Comparison of ENCODE assay signal across 3 worm cellular contexts in genomic region chrII:14816086-14816485, ce11.
TF ChIP-seq lines count a peak whose summit lies in the region.

No protein-coding gene starts in this region.

TF ChIP-seq in whole organism, L3 larva, 47 proteins besides CTCF, POLR2A, EP300 and RAD21:
- TF ChIP-seq ceh-28 (tag; optimal IDR thresholded peaks at IDR 0.05; lab: Kevin White, UChicago) (no peak), nhr-25 (tag; optimal IDR thresholded peaks at IDR 0.05; lab: Kevin White, UChicago) (peak; percentile 25)
TF ChIP-seq in whole organism, L3 larva: peak in this region for 1.

TF ChIP-seq in whole organism, L4 larva, 104 proteins besides CTCF, POLR2A, EP300 and RAD21:
- TF ChIP-seq mdt-29 (GFP tag; IDR thresholded peaks at IDR 0.05; lab: Robert Waterston, UW) (0 out of 2 replicates have a peak, but pooled peaks have one; percentile 20), fkh-10 (GFP tag; optimal IDR thresholded peaks at IDR 0.05; lab: Kevin White, UChicago) (no peak), ctbp-1 (GFP tag; IDR thresholded peaks at IDR 0.05; lab: Robert Waterston, UW) (0 out of 2 replicates have a peak, but pooled peaks have one; percentile 29), lin-38 (GFP tag; IDR thresholded peaks at IDR 0.05; lab: Robert Waterston, UW) (0 out of 2 replicates have a peak, but pooled peaks have one; percentile 11), T20F7.1 (GFP tag; optimal IDR thresholded peaks at IDR 0.05; lab: Kevin White, UChicago) (no peak), ceh-28 (tag; optimal IDR thresholded peaks at IDR 0.05; lab: Kevin White, UChicago) (no peak), pha-4 (GFP tag; IDR thresholded peaks at IDR 0.05; lab: Robert Waterston, UW) (0 out of 2 replicates have a peak, but pooled peaks have one; percentile 5), pha-4 (tag; optimal IDR thresholded peaks at IDR 0.05; lab: Kevin White, UChicago) (no peak), nhr-42 (GFP tag; IDR thresholded peaks at IDR 0.05; lab: Robert Waterston, UW) (0 out of 2 replicates have a peak, but pooled peaks have one; percentile 22), lir-3 (tag; optimal IDR thresholded peaks at IDR 0.05; lab: Kevin White, UChicago) (no peak), Y48G9A.11 (GFP tag; IDR thresholded peaks at IDR 0.05; lab: Robert Waterston, UW) (peak; percentile 30; the same call in 1 of the 2 replicates), snpc-1.2 (GFP tag; IDR thresholded peaks at IDR 0.05; lab: Robert Waterston, UW) (no peak)

TF ChIP-seq in whole organism, young adult, 124 proteins besides CTCF, POLR2A, EP300 and RAD21:
- TF ChIP-seq attf-6 (GFP tag; IDR thresholded peaks at IDR 0.05; lab: Robert Waterston, UW), result 0 out of 2 replicates have a peak, but pooled peaks have one; percentile 35
- peak; percentile 35; the same call in 1 of the 2 replicates for TF ChIP-seq D2030.7 (GFP tag; IDR thresholded peaks at IDR 0.05; lab: Robert Waterston, UW)
- peak; percentile 65 for TF ChIP-seq hsf-1 (GFP tag; IDR thresholded peaks at IDR 0.05; lab: Robert Waterston, UW)
- TF ChIP-seq egl-44 (GFP tag; IDR thresholded peaks at IDR 0.05; lab: Robert Waterston, UW), result no peak
- TF ChIP-seq snpc-3.4 (tag; optimal IDR thresholded peaks at IDR 0.05; lab: Kevin White, UChicago), result peak; percentile 66
- peak; percentile 42 for TF ChIP-seq F49E8.2 (tag; optimal IDR thresholded peaks at IDR 0.05; lab: Kevin White, UChicago; ENCODE audit: insufficient read depth)
- TF ChIP-seq efl-1 (GFP tag; optimal IDR thresholded peaks at IDR 0.05; lab: Kevin White, UChicago), result no peak
- TF ChIP-seq B0035.1 (tag; optimal IDR thresholded peaks at IDR 0.05; lab: Kevin White, UChicago), result no peak
- TF ChIP-seq lin-26 (GFP tag; IDR thresholded peaks at IDR 0.05; lab: Robert Waterston, UW), result peak; percentile 50; the same call in 1 of the 2 replicates
- TF ChIP-seq tbp1 (GFP tag; optimal IDR thresholded peaks at IDR 0.05; lab: Kevin White, UChicago), result peak; percentile 27
- TF ChIP-seq pbrm-1 (GFP tag; IDR thresholded peaks at IDR 0.05; lab: Robert Waterston, UW), result peak; percentile 27; the same call in 1 of the 2 replicates
- peak; percentile 25 for TF ChIP-seq lin-54 (GFP tag; optimal IDR thresholded peaks at IDR 0.05; lab: Kevin White, UChicago)
- no peak for TF ChIP-seq mes-4 (tag; optimal IDR thresholded peaks at IDR 0.05; lab: Kevin White, UChicago)
- peak; percentile 54; the same call in 1 of the 2 replicates for TF ChIP-seq B0336.3 (GFP tag; IDR thresholded peaks at IDR 0.05; lab: Robert Waterston, UW)
- no peak for TF ChIP-seq ceh-27 (GFP tag; optimal IDR thresholded peaks at IDR 0.05; lab: Kevin White, UChicago)
- TF ChIP-seq F33H1.4 (GFP tag; IDR thresholded peaks at IDR 0.05; lab: Robert Waterston, UW), result peak; percentile 36
- 0 out of 2 replicates have a peak, but pooled peaks have one; percentile 7 for TF ChIP-seq cebp-2 (GFP tag; IDR thresholded peaks at IDR 0.05; lab: Robert Waterston, UW)
- TF ChIP-seq him-1 (tag; optimal IDR thresholded peaks at IDR 0.05; lab: Kevin White, UChicago), result peak; percentile 28
- TF ChIP-seq xnd-1 (tag; optimal IDR thresholded peaks at IDR 0.05; lab: Kevin White, UChicago), result no peak
- no peak for TF ChIP-seq ceh-100 (GFP tag; IDR thresholded peaks at IDR 0.05; lab: Robert Waterston, UW)
- peak; percentile 44; the same call in 1 of the 2 replicates for TF ChIP-seq Y56A3A.18 (GFP tag; IDR thresholded peaks at IDR 0.05; lab: Robert Waterston, UW)
- peak in 1 of 3 experiments; percentile 42 for TF ChIP-seq lin-35 (GFP tag; optimal IDR thresholded peaks at IDR 0.05; lab: Kevin White, UChicago)
- no peak for TF ChIP-seq ama-1 (optimal IDR thresholded peaks at IDR 0.05; lab: Kevin White, UChicago)
- no peak for TF ChIP-seq ama-1 (GFP tag; optimal IDR thresholded peaks at IDR 0.05; lab: Kevin White, UChicago)
- peak; percentile 34 for TF ChIP-seq hrde-1 (tag; optimal IDR thresholded peaks at IDR 0.05; lab: Kevin White, UChicago; ENCODE audit: borderline replicate concordance)
- TF ChIP-seq rcor-1 (GFP tag; IDR thresholded peaks at IDR 0.05; lab: Robert Waterston, UW), result peak; percentile 46; the same call in 1 of the 2 replicates
- no peak for TF ChIP-seq gei-17 (GFP tag; optimal IDR thresholded peaks at IDR 0.05; lab: Kevin White, UChicago)
- 0 out of 2 replicates have a peak, but pooled peaks have one; percentile 13 for TF ChIP-seq madf-3 (GFP tag; IDR thresholded peaks at IDR 0.05; lab: Robert Waterston, UW)
- peak; percentile 38; the same call in 1 of the 2 replicates for TF ChIP-seq ekl-4 (GFP tag; IDR thresholded peaks at IDR 0.05; lab: Robert Waterston, UW)
- peak; percentile 18; the same call in 1 of the 2 replicates for TF ChIP-seq hmg-1.2 (GFP tag; IDR thresholded peaks at IDR 0.05; lab: Robert Waterston, UW)
- TF ChIP-seq lsy-27 (tag; optimal IDR thresholded peaks at IDR 0.05; lab: Kevin White, UChicago; ENCODE audit: borderline replicate concordance, insufficient read depth), result no peak
- peak; percentile 68; the same call in 1 of the 2 replicates for TF ChIP-seq madf-6 (GFP tag; IDR thresholded peaks at IDR 0.05; lab: Robert Waterston, UW)
- TF ChIP-seq rpc-1 (optimal IDR thresholded peaks at IDR 0.05; lab: Kevin White, UChicago), result no peak
- no peak for TF ChIP-seq rpc-1 (tag; optimal IDR thresholded peaks at IDR 0.05; lab: Kevin White, UChicago)
- no peak for TF ChIP-seq madf-8 (GFP tag; conservative IDR thresholded peaks at IDR 0.05; lab: Robert Waterston, UW)
- TF ChIP-seq nhr-179 (tag; optimal IDR thresholded peaks at IDR 0.05; lab: Kevin White, UChicago), result no peak
- TF ChIP-seq cebp-1 (GFP tag; IDR thresholded peaks at IDR 0.05; lab: Robert Waterston, UW), result no peak
- peak; percentile 2 for TF ChIP-seq cebp-1 (tag; optimal IDR thresholded peaks at IDR 0.05; lab: Kevin White, UChicago)
- no peak for TF ChIP-seq ceh-40 (GFP tag; IDR thresholded peaks at IDR 0.05; lab: Robert Waterston, UW)
TF ChIP-seq in whole organism, young adult: peak in this region for 22.
